Fruit fly (Drosophila melanogaster) whole organism, embryonic: ENCODE data around the gene janB.
A peak's percentile ranks its signal among the peaks of the same experiment; 100 is the strongest.

Source experiments
- BEAF-32 ChIP-seq: fragments of 200-800 bp; sonication (Bioruptor generic); optimal IDR thresholded peaks from 3 replicates; lab custom pipeline; 2017; ENCODE audit warnings: missing biosample characterization, missing genetic modification characterization, mild to moderate bottlenecking, moderate library complexity, missing genetic modification reagents
- Blimp-1 ChIP-seq: fragments of 200-800 bp; sonication (Bioruptor generic); optimal IDR thresholded peaks from 3 replicates; lab custom pipeline; 2018; ENCODE audit warnings: missing biosample characterization, missing genetic modification characterization, mild to moderate bottlenecking, moderate library complexity, missing genetic modification reagents
- BtbVII ChIP-seq: fragments of 200-800 bp; sonication (Bioruptor generic); optimal IDR thresholded peaks from 3 replicates; lab custom pipeline; 2017; ENCODE audit warnings: missing biosample characterization, mild to moderate bottlenecking, missing genetic modification characterization
- CG10147 ChIP-seq: fragments of 200-800 bp; sonication (Bioruptor generic); optimal IDR thresholded peaks from 2 replicates; lab custom pipeline; 2019; ENCODE audit warnings: missing biosample characterization, mild to moderate bottlenecking, missing genetic modification characterization, moderate library complexity
- CG10267 ChIP-seq: fragments of 200-800 bp; sonication (Bioruptor generic); optimal IDR thresholded peaks from 2 replicates; lab custom pipeline; 2018; ENCODE audit warnings: missing biosample characterization, mild to moderate bottlenecking, missing genetic modification characterization, moderate library complexity
- CG10462 ChIP-seq: fragments of 200-800 bp; sonication (Bioruptor generic); optimal IDR thresholded peaks from 2 replicates; lab custom pipeline; 2016; ENCODE audit warnings: missing biosample characterization, missing genetic modification characterization
- CG10543 ChIP-seq: fragments of 200-800 bp; sonication (Bioruptor generic); optimal IDR thresholded peaks from 3 replicates; lab custom pipeline; 2017; ENCODE audit warnings: missing biosample characterization, mild to moderate bottlenecking, missing genetic modification characterization, moderate library complexity
- CG10654 ChIP-seq: fragments of 200-800 bp; sonication (Bioruptor generic); optimal IDR thresholded peaks from 2 replicates; lab custom pipeline; 2016; ENCODE audit warnings: missing biosample characterization, missing genetic modification characterization
- CG11504 ChIP-seq: fragments of 200-800 bp; sonication (Bioruptor generic); optimal IDR thresholded peaks from 3 replicates; lab custom pipeline; 2019; ENCODE audit warnings: missing biosample characterization, mild to moderate bottlenecking, missing genetic modification characterization, moderate library complexity
- CG12071 ChIP-seq: fragments of 200-800 bp; sonication (Bioruptor generic); optimal IDR thresholded peaks from 3 replicates; lab custom pipeline; 2018; ENCODE audit warnings: missing biosample characterization, mild to moderate bottlenecking, missing genetic modification characterization
- CG13123 ChIP-seq: fragments of 200-800 bp; sonication (Bioruptor generic); optimal IDR thresholded peaks from 2 replicates; lab custom pipeline; 2016; ENCODE audit warnings: missing biosample characterization, missing genetic modification characterization
- CG13287 ChIP-seq: fragments of 200-800 bp; sonication (Bioruptor generic); IDR thresholded peaks from 2 replicates; pipeline ENCODE4 v1.3.6; 2022; ENCODE audit warnings: missing biosample characterization, missing genetic modification characterization; ENCODE audit not compliant: partially characterized antibody
- CG1647 ChIP-seq: fragments of 200-800 bp; sonication (Bioruptor generic); optimal IDR thresholded peaks from 3 replicates; lab custom pipeline; 2016; ENCODE audit warnings: missing biosample characterization, missing genetic modification characterization
- CG17186 ChIP-seq: fragments of 200-800 bp; sonication (Bioruptor generic); optimal IDR thresholded peaks from 3 replicates; lab custom pipeline; 2017; ENCODE audit warnings: missing biosample characterization, missing genetic modification reagents, missing genetic modification characterization
- CG17802 ChIP-seq: fragments of 200-800 bp; sonication (Bioruptor generic); optimal IDR thresholded peaks from 2 replicates; lab custom pipeline; 2018; ENCODE audit warnings: missing biosample characterization, mild to moderate bottlenecking, missing genetic modification characterization, moderate library complexity
- CG17829 ChIP-seq: fragments of 200-800 bp; optimal IDR thresholded peaks from 2 replicates; lab custom pipeline; 2019; ENCODE audit warnings: missing biosample characterization, mild to moderate bottlenecking, missing genetic modification characterization, moderate library complexity
- CG2129 ChIP-seq: fragments of 200-800 bp; sonication (Bioruptor generic); IDR thresholded peaks from 2 replicates; pipeline ENCODE4 v1.3.6; 2022; ENCODE audit warnings: missing biosample characterization, missing genetic modification characterization; ENCODE audit not compliant: partially characterized antibody
- CG3281 ChIP-seq: fragments of 200-800 bp; sonication (Bioruptor generic); optimal IDR thresholded peaks from 3 replicates; lab custom pipeline; 2017; ENCODE audit warnings: missing biosample characterization, mild to moderate bottlenecking, missing genetic modification characterization
- CG34224 ChIP-seq: fragments of 200-800 bp; sonication (Bioruptor generic); IDR thresholded peaks from 3 replicates; pipeline ENCODE4 v1.3.6; 2022; ENCODE audit warnings: missing biosample characterization, missing genetic modification characterization; ENCODE audit not compliant: partially characterized antibody
- CG3847 ChIP-seq: fragments of 200-800 bp; sonication (Bioruptor generic); IDR thresholded peaks from 2 replicates; pipeline ENCODE4 v1.3.6; 2022; ENCODE audit warnings: missing biosample characterization, missing genetic modification characterization
- CG4282 ChIP-seq: fragments of 200-800 bp; sonication (Bioruptor generic); optimal IDR thresholded peaks from 2 replicates; lab custom pipeline; 2016; ENCODE audit warnings: missing biosample characterization, missing genetic modification characterization
- CG4404 ChIP-seq: fragments of 200-800 bp; sonication (Bioruptor generic); IDR thresholded peaks from 2 replicates; pipeline ENCODE4 v1.3.6; 2022; ENCODE audit warnings: missing biosample characterization, missing genetic modification characterization
- CG4617 ChIP-seq: fragments of 200-800 bp; sonication (Bioruptor generic); optimal IDR thresholded peaks from 3 replicates; lab custom pipeline; 2016; ENCODE audit warnings: missing biosample characterization, missing genetic modification characterization, borderline replicate concordance
- CG8478 ChIP-seq: fragments of >200 bp; optimal IDR thresholded peaks from 2 replicates; lab custom pipeline; 2018
- CTCF ChIP-seq: fragments of 200-800 bp; sonication (Bioruptor generic); optimal IDR thresholded peaks from 2 replicates; lab custom pipeline; 2017; ENCODE audit warnings: missing biosample characterization, mild to moderate bottlenecking, missing genetic modification characterization, moderate library complexity
- Camta ChIP-seq: fragments of 200-800 bp; sonication (Bioruptor generic); optimal IDR thresholded peaks from 2 replicates; lab custom pipeline; 2016; ENCODE audit warnings: missing biosample characterization, missing genetic modification characterization
- H15 ChIP-seq: fragments of 200-800 bp; sonication (Bioruptor generic); IDR thresholded peaks from 3 replicates; pipeline ENCODE4 v1.3.6; 2022; ENCODE audit warnings: missing biosample characterization, missing genetic modification characterization
- H2.0 ChIP-seq: fragments of 200-800 bp; sonication (Bioruptor generic); IDR thresholded peaks from 2 replicates; pipeline ENCODE4 v1.3.6; 2022; ENCODE audit warnings: missing biosample characterization, missing genetic modification characterization
- MBD-R2 ChIP-seq: fragments of 200-800 bp; sonication (Bioruptor generic); IDR thresholded peaks from 2 replicates; pipeline ENCODE4 v1.3.6; 2022; ENCODE audit warnings: missing biosample characterization, missing genetic modification characterization
- Mad ChIP-seq: fragments of 200-800 bp; sonication (Bioruptor generic); optimal IDR thresholded peaks from 2 replicates; lab custom pipeline; 2016; ENCODE audit warnings: missing biosample characterization, missing genetic modification characterization
- Mrtf ChIP-seq: fragments of 200-800 bp; sonication (Bioruptor generic); IDR thresholded peaks from 3 replicates; pipeline ENCODE4 v1.3.6; 2022; ENCODE audit warnings: missing biosample characterization, missing genetic modification characterization
- Myb ChIP-seq: fragments of 200-800 bp; sonication (Bioruptor generic); optimal IDR thresholded peaks from 2 replicates; lab custom pipeline; 2016; ENCODE audit warnings: missing biosample characterization, missing genetic modification characterization
- Rx ChIP-seq: fragments of 200-800 bp; sonication (Bioruptor generic); IDR thresholded peaks from 2 replicates; pipeline ENCODE4 v1.3.6; 2022; ENCODE audit warnings: missing biosample characterization, missing genetic modification characterization
- Sin3A ChIP-seq: fragments of >200 bp; optimal IDR thresholded peaks from 2 replicates; lab custom pipeline; 2018
- bcd ChIP-seq: fragments of 200-800 bp; sonication (Bioruptor generic); optimal IDR thresholded peaks from 2 replicates; lab custom pipeline; 2017; ENCODE audit warnings: missing biosample characterization, mild to moderate bottlenecking, missing genetic modification characterization
- chinmo ChIP-seq: fragments of 200-800 bp; sonication (Bioruptor generic); IDR thresholded peaks from 4 replicates; pipeline ENCODE4 v1.3.6; 2022; ENCODE audit warnings: missing biosample characterization, missing genetic modification characterization; ENCODE audit not compliant: partially characterized antibody
- dm ChIP-seq: fragments of 200-800 bp; sonication (Bioruptor generic); optimal IDR thresholded peaks from 3 replicates; lab custom pipeline; 2016; ENCODE audit warnings: missing biosample characterization, missing genetic modification characterization
- exex ChIP-seq: fragments of 200-800 bp; sonication (Bioruptor generic); optimal IDR thresholded peaks from 4 replicates; lab custom pipeline; 2018; ENCODE audit warnings: missing biosample characterization, mild to moderate bottlenecking, missing genetic modification characterization, moderate library complexity
- gcm ChIP-seq: fragments of 200-800 bp; sonication (Bioruptor generic); optimal IDR thresholded peaks from 2 replicates; lab custom pipeline; 2019; ENCODE audit warnings: missing biosample characterization, mild to moderate bottlenecking, missing genetic modification characterization, moderate library complexity
- grau ChIP-seq: fragments of 200-800 bp; optimal IDR thresholded peaks from 3 replicates; lab custom pipeline; 2019; ENCODE audit warnings: missing biosample characterization, mild to moderate bottlenecking, missing genetic modification characterization, moderate library complexity
- hth ChIP-seq: fragments of >200 bp; optimal IDR thresholded peaks from 2 replicates; lab custom pipeline; 2017; ENCODE audit warnings: inconsistent platforms
- insv ChIP-seq, 2 experiments: fragments of 200-800 bp; sonication (Bioruptor generic); optimal IDR thresholded peaks; 3 replicates each; lab custom pipeline; 2016 to 2018; ENCODE audit warnings: missing biosample characterization in 2 of 2, missing genetic modification characterization in 2 of 2
- inv ChIP-seq: fragments of 200-800 bp; sonication (Bioruptor generic); IDR thresholded peaks from 2 replicates; pipeline ENCODE4 v1.3.6; 2022; ENCODE audit warnings: missing biosample characterization, missing genetic modification characterization; ENCODE audit not compliant: partially characterized antibody
- kah ChIP-seq: fragments of 200-800 bp; sonication (Bioruptor generic); optimal IDR thresholded peaks from 2 replicates; lab custom pipeline; 2018; ENCODE audit warnings: missing biosample characterization, mild to moderate bottlenecking, missing genetic modification characterization
- lov ChIP-seq, 2 experiments: fragments of 200-800 bp in 1 of 2; fragments of >200 bp in 1 of 2; sonication (Bioruptor generic) in 1 of 2; IDR thresholded peaks in 1 of 2; optimal IDR thresholded peaks in 1 of 2; 2 replicates in 1 of 2; 3 replicates in 1 of 2; pipeline versions ENCODE4 v1.3.6 to Lab custom; 2017 to 2022; ENCODE audit warnings: missing biosample characterization in 1 of 2, missing genetic modification characterization in 1 of 2
- nerfin-1 ChIP-seq: fragments of 200-800 bp; sonication (Bioruptor generic); optimal IDR thresholded peaks from 3 replicates; lab custom pipeline; 2019; ENCODE audit warnings: missing biosample characterization, mild to moderate bottlenecking, missing genetic modification characterization, moderate library complexity
- nmo ChIP-seq: fragments of 200-800 bp; sonication (Bioruptor generic); optimal IDR thresholded peaks from 2 replicates; lab custom pipeline; 2018; ENCODE audit warnings: missing biosample characterization, mild to moderate bottlenecking, missing genetic modification characterization, moderate library complexity
- pfk ChIP-seq: fragments of 200-800 bp; sonication (Bioruptor generic); optimal IDR thresholded peaks from 2 replicates; lab custom pipeline; 2018; ENCODE audit warnings: missing biosample characterization, mild to moderate bottlenecking, missing genetic modification characterization, moderate library complexity
- vnd ChIP-seq: fragments of 200-800 bp; sonication (Bioruptor generic); IDR thresholded peaks from 3 replicates; pipeline ENCODE4 v1.3.6; 2022; ENCODE audit warnings: missing biosample characterization, missing genetic modification characterization; ENCODE audit not compliant: partially characterized antibody

The janB gene

DNA sequence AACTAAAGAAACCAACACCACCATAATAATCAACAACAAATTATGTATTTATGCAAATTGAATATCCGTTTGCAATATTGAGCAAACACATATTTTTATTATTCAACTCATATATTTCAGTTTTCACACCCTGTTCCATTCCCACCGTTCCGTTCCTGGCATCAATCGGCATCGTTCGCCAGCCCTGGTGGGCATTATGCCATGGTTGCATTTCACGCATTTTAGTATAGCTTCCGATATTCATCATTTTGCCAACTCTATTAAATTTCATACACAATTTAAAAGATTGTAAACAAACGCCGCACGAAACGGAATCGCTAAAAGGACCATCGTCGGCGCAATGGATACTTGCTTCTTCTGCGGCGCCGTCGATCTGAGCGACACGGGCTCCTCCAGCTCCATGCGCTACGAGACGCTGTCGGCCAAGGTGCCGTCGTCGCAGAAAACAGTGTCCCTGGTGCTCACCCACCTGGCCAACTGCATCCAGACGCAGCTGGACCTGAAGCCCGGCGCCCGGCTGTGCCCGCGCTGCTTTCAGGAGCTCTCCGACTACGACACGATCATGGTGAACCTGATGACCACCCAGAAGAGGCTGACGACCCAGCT lies 4.7 kb upstream of the janB start, which contains the start of gene Sry-delta (continued):
- TF ChIP-seq CG4617 (GFP tag; lab: Kevin White, UChicago) (peak; percentile 98), CG34224 (GFP tag; lab: Robert Waterston, UW) (peak; percentile 76), H2.0 (peak; percentile 60), insv (GFP tag; optimal IDR thresholded peaks at IDR 0.05; lab: Kevin White, UChicago) (peak in 1 of 2 experiments; percentile 46), exex (tag; lab: Kevin White, UChicago) (no peak), grau (peak; percentile 70), CG17829 (tag; lab: Kevin White, UChicago) (peak; percentile 84), CG10462 (GFP tag; lab: Kevin White, UChicago) (peak; percentile 67), CG10147 (peak; percentile 67), Mad (peak; percentile 73), CG11504 (tag; lab: Kevin White, UChicago) (no peak), Myb (peak; percentile 70), CG3281 (GFP tag; lab: Kevin White, UChicago) (peak; percentile 82), CG2129 (peak; percentile 56), pfk (GFP tag; lab: Kevin White, UChicago) (peak; percentile 99), lov (optimal IDR thresholded peaks at IDR 0.05; lab: Kevin White, UChicago) (no peak), lov (GFP tag; IDR thresholded peaks at IDR 0.05; lab: Robert Waterston, UW) (peak; percentile 64; the same call in 2 of the 3 replicates), bcd (GFP tag; lab: Kevin White, UChicago) (no peak), BtbVII (GFP tag; lab: Kevin White, UChicago) (peak; percentile 19), CG4404 (GFP tag; lab: Robert Waterston, UW) (peak; percentile 58; the same call in 1 of the 2 replicates), Rx (GFP tag; lab: Robert Waterston, UW) (peak; percentile 67), CG10543 (GFP tag; lab: Kevin White, UChicago) (peak; percentile 62), gcm (GFP tag; lab: Kevin White, UChicago) (peak; percentile 24), CG13287 (GFP tag; lab: Robert Waterston, UW) (peak; percentile 89), Blimp-1 (GFP tag; lab: Kevin White, UChicago) (no peak), CG12071 (GFP tag; lab: Kevin White, UChicago) (no peak), hth (lab: Kevin White, UChicago) (no peak), vnd (GFP tag; lab: Robert Waterston, UW) (peak; percentile 46; the same call in 2 of the 3 replicates), CG13123 (peak; percentile 40), CG17186 (GFP tag; lab: Kevin White, UChicago) (peak; percentile 74), CTCF (GFP tag; lab: Kevin White, UChicago) (peak; percentile 16), Mrtf (GFP tag; lab: Robert Waterston, UW) (peak; percentile 58; the same call in 1 of the 3 replicates), CG10654 (GFP tag; lab: Kevin White, UChicago) (peak; percentile 85), CG4282 (GFP tag; lab: Kevin White, UChicago) (peak; percentile 86), nmo (GFP tag; lab: Kevin White, UChicago) (peak; percentile 81), chinmo (GFP tag; lab: Robert Waterston, UW) (0 out of 4 replicates have a peak, but pooled peaks have one; percentile 22), kah (GFP tag; lab: Kevin White, UChicago) (peak; percentile 21), CG8478 (no peak), BEAF-32 (GFP tag; lab: Kevin White, UChicago) (peak; percentile 89), CG17802 (tag; lab: Kevin White, UChicago) (peak; percentile 83), CG1647 (GFP tag; lab: Kevin White, UChicago) (peak; percentile 91), Sin3A (lab: Kevin White, UChicago) (peak; percentile 71), Camta (peak; percentile 78), CG3847 (GFP tag; lab: Robert Waterston, UW) (peak; percentile 69), H15 (GFP tag; lab: Robert Waterston, UW) (peak; percentile 61; the same call in 1 of the 3 replicates), dm (GFP tag; lab: Kevin White, UChicago) (peak; percentile 82), nerfin-1 (tag; lab: Kevin White, UChicago) (peak; percentile 64), CG10267 (tag; lab: Kevin White, UChicago) (peak; percentile 79), MBD-R2 (GFP tag; lab: Robert Waterston, UW) (peak; percentile 98), inv (peak; percentile 66; the same call in 1 of the 2 replicates)
